Worm (Caenorhabditis elegans): Measurements from ENCODE around the gene skr-9.

skr-9 gene

ce11 chrIV:17209309-17209708, 45.9 kb downstream of the skr-9 start:
- no peak for TF ChIP-seq klf-2 (GFP tag; conservative IDR thresholded peaks at IDR 0.05)
- TF ChIP-seq tab-1 (GFP tag; IDR thresholded peaks at IDR 0.05): no peak
- no peak for TF ChIP-seq ztf-23 (GFP tag; IDR thresholded peaks at IDR 0.05)
- no peak for TF ChIP-seq flt-1 (GFP tag; IDR thresholded peaks at IDR 0.05)
- TF ChIP-seq med-1 (GFP tag; optimal IDR thresholded peaks at IDR 0.05; ENCODE audit: insufficient read depth): no peak
- no peak for TF ChIP-seq T22C8.4 (GFP tag; IDR thresholded peaks at IDR 0.05)
- TF ChIP-seq ztf-29 (GFP tag; IDR thresholded peaks at IDR 0.05): no peak
- no peak for TF ChIP-seq ref-1 (GFP tag; conservative IDR thresholded peaks at IDR 0.05)
- TF ChIP-seq cog-1 (tag; optimal IDR thresholded peaks at IDR 0.05): no peak

DNA sequence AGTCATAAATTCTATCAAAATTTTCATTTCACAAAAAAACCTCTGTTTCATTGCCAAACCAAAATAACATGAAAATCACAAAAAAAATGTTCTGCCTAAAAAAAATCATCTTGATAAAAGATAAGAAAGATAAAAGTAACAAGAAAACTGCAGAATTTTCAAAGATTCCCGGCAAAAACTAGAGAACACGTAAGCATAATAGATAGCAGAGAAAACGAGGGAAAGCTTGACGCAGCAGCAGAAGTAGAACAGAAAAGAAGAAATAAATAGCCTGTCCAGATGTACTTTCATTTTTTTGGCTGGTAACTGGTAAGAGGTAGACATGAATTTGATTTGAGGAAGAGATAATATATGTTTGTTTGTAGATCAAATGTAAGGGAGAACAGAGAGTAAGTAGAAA, 47.4 kb downstream of the skr-9 start:
- TF ChIP-seq ztf-23 (GFP tag; IDR thresholded peaks at IDR 0.05): no peak
- no peak for TF ChIP-seq klf-2 (GFP tag; conservative IDR thresholded peaks at IDR 0.05)
- TF ChIP-seq ztf-29 (GFP tag; IDR thresholded peaks at IDR 0.05): no peak
- TF ChIP-seq tab-1 (GFP tag; IDR thresholded peaks at IDR 0.05): no peak
- TF ChIP-seq ref-1 (GFP tag; conservative IDR thresholded peaks at IDR 0.05): no peak
- no peak for TF ChIP-seq med-1 (GFP tag; optimal IDR thresholded peaks at IDR 0.05; ENCODE audit: insufficient read depth)
- TF ChIP-seq cog-1 (tag; optimal IDR thresholded peaks at IDR 0.05): no peak
- no peak for TF ChIP-seq T22C8.4 (GFP tag; IDR thresholded peaks at IDR 0.05)
- no peak for TF ChIP-seq flt-1 (GFP tag; IDR thresholded peaks at IDR 0.05)
